Fruit fly (Drosophila melanogaster) whole organism, embryonic: ENCODE data around the gene Mo25.

ENCODE experiments used
- CG11398 ChIP-seq: fragments of 200-800 bp; sonication (Bioruptor generic); optimal IDR thresholded peaks from 2 replicates; lab custom pipeline; 2016; ENCODE audit warnings: missing biosample characterization, missing genetic modification characterization
- CG11560 ChIP-seq: fragments of 200-800 bp; sonication (Bioruptor generic); IDR thresholded peaks from 3 replicates; pipeline ENCODE4 v1.3.6; 2022; ENCODE audit warnings: missing biosample characterization, missing genetic modification characterization
- CG12071 ChIP-seq: fragments of 200-800 bp; sonication (Bioruptor generic); optimal IDR thresholded peaks from 3 replicates; lab custom pipeline; 2018; ENCODE audit warnings: missing biosample characterization, mild to moderate bottlenecking, missing genetic modification characterization
- CG15696 ChIP-seq: fragments of 200-800 bp; sonication (Bioruptor generic); optimal IDR thresholded peaks from 2 replicates; lab custom pipeline; 2019; ENCODE audit warnings: missing biosample characterization, mild to moderate bottlenecking, missing genetic modification characterization, moderate library complexity
- CG17829 ChIP-seq: fragments of 200-800 bp; optimal IDR thresholded peaks from 2 replicates; lab custom pipeline; 2019; ENCODE audit warnings: missing biosample characterization, mild to moderate bottlenecking, missing genetic modification characterization, moderate library complexity
- CG17912 ChIP-seq: fragments of 200-800 bp; sonication (Bioruptor generic); optimal IDR thresholded peaks from 2 replicates; lab custom pipeline; 2018; ENCODE audit warnings: missing biosample characterization, mild to moderate bottlenecking, missing genetic modification characterization
- CG18476 ChIP-seq: fragments of 200-800 bp; sonication (Bioruptor generic); optimal IDR thresholded peaks from 2 replicates; lab custom pipeline; 2016; ENCODE audit warnings: missing biosample characterization, mild to moderate bottlenecking, missing genetic modification characterization
- CG2202 ChIP-seq: fragments of 200-800 bp; sonication (Bioruptor generic); optimal IDR thresholded peaks from 2 replicates; lab custom pipeline; 2018; ENCODE audit warnings: missing biosample characterization, mild to moderate bottlenecking, missing genetic modification characterization
- CG30020 ChIP-seq: fragments of 200-800 bp; optimal IDR thresholded peaks from 2 replicates; lab custom pipeline; 2019; ENCODE audit warnings: missing biosample characterization, mild to moderate bottlenecking, missing genetic modification characterization, moderate library complexity
- CG30403 ChIP-seq: fragments of 200-800 bp; sonication (Bioruptor generic); optimal IDR thresholded peaks from 3 replicates; lab custom pipeline; 2016; ENCODE audit warnings: missing biosample characterization, missing genetic modification characterization
- CG31388 ChIP-seq: fragments of 200-800 bp; sonication (Bioruptor generic); optimal IDR thresholded peaks from 2 replicates; lab custom pipeline; 2016; ENCODE audit warnings: missing biosample characterization, missing genetic modification characterization
- CG4730 ChIP-seq: fragments of 200-800 bp; sonication (Bioruptor generic); IDR thresholded peaks from 2 replicates; pipeline ENCODE4 v1.3.6; 2022; ENCODE audit warnings: missing biosample characterization, missing genetic modification characterization
- CG6175 ChIP-seq: fragments of 200-800 bp; sonication (Bioruptor generic); IDR thresholded peaks from 3 replicates; pipeline ENCODE4 v1.3.6; 2022; ENCODE audit warnings: missing biosample characterization, missing genetic modification characterization
- CG6683 ChIP-seq: fragments of 200-800 bp; sonication (Bioruptor generic); optimal IDR thresholded peaks from 2 replicates; lab custom pipeline; 2017; ENCODE audit warnings: missing biosample characterization, mild to moderate bottlenecking, missing genetic modification characterization, missing genetic modification reagents
- CG6689 ChIP-seq: fragments of 200-800 bp; sonication (Bioruptor generic); IDR thresholded peaks from 2 replicates; pipeline ENCODE4 v1.3.6; 2022; ENCODE audit warnings: missing biosample characterization, missing genetic modification characterization
- CG7357 ChIP-seq: fragments of 200-800 bp; sonication (Bioruptor generic); IDR thresholded peaks from 3 replicates; pipeline ENCODE4 v1.3.6; 2022; ENCODE audit warnings: missing biosample characterization, missing genetic modification characterization
- CG7556 ChIP-seq: fragments of 200-800 bp; sonication (Bioruptor generic); optimal IDR thresholded peaks from 2 replicates; lab custom pipeline; 2017; ENCODE audit warnings: missing biosample characterization, mild to moderate bottlenecking, missing genetic modification characterization
- CG7745 ChIP-seq: fragments of 200-800 bp; sonication (Bioruptor generic); optimal IDR thresholded peaks from 2 replicates; lab custom pipeline; 2018; ENCODE audit warnings: missing biosample characterization, mild to moderate bottlenecking, missing genetic modification characterization, moderate library complexity
- CG8290 ChIP-seq, 3 experiments: fragments of 200-800 bp; sonication (Bioruptor generic); optimal IDR thresholded peaks; 2 replicates each; lab custom pipeline; 2016 to 2019; ENCODE audit warnings: missing biosample characterization in 3 of 3, missing genetic modification characterization in 3 of 3, mild to moderate bottlenecking in 2 of 3, moderate library complexity in 1 of 3
- CG9609 ChIP-seq: fragments of 200-800 bp; sonication (Bioruptor generic); optimal IDR thresholded peaks from 3 replicates; lab custom pipeline; 2016; ENCODE audit warnings: missing biosample characterization, missing genetic modification characterization
- D19A ChIP-seq: fragments of 200-800 bp; optimal IDR thresholded peaks from 3 replicates; lab custom pipeline; 2019; ENCODE audit warnings: missing biosample characterization, mild to moderate bottlenecking, missing genetic modification characterization, moderate library complexity
- Dad ChIP-seq: fragments of 200-800 bp; sonication (Bioruptor generic); optimal IDR thresholded peaks from 3 replicates; lab custom pipeline; 2016; ENCODE audit warnings: missing biosample characterization, missing genetic modification characterization
- Dek ChIP-seq: fragments of 200-800 bp; sonication (Bioruptor generic); optimal IDR thresholded peaks from 3 replicates; lab custom pipeline; 2019; ENCODE audit warnings: missing biosample characterization, mild to moderate bottlenecking, missing genetic modification characterization, moderate library complexity
- Dfd ChIP-seq, 2 experiments: fragments of >200 bp; optimal IDR thresholded peaks; 2 replicates each; lab custom pipeline; 2017; ENCODE audit warnings: missing biosample characterization in 2 of 2, missing genetic modification characterization in 2 of 2
- Dll ChIP-seq: fragments of 200-800 bp; sonication (Bioruptor generic); IDR thresholded peaks from 4 replicates; pipeline ENCODE4 v1.3.6; 2022; ENCODE audit warnings: missing biosample characterization, missing genetic modification characterization; ENCODE audit not compliant: partially characterized antibody
- E2f2 ChIP-seq: fragments of 200-800 bp; sonication (Bioruptor generic); IDR thresholded peaks from 2 replicates; pipeline ENCODE4 v1.3.6; 2022; ENCODE audit warnings: missing biosample characterization, missing genetic modification characterization
- HLH54F ChIP-seq: fragments of 200-800 bp; sonication (Bioruptor generic); optimal IDR thresholded peaks from 3 replicates; lab custom pipeline; 2016; ENCODE audit warnings: missing biosample characterization, missing genetic modification characterization
- Hand ChIP-seq: fragments of 200-800 bp; sonication (Bioruptor generic); optimal IDR thresholded peaks from 2 replicates; lab custom pipeline; 2017; ENCODE audit warnings: mild to moderate bottlenecking, missing biosample characterization, missing genetic modification reagents, missing genetic modification characterization
- Hr39 ChIP-seq: fragments of >200 bp; optimal IDR thresholded peaks from 2 replicates; lab custom pipeline; 2017
- Hr78 ChIP-seq, 2 experiments: fragments of 200-800 bp in 1 of 2; fragments of >200 bp in 1 of 2; sonication (Bioruptor generic) in 1 of 2; optimal IDR thresholded peaks; 2 replicates each; lab custom pipeline; 2017 to 2019; ENCODE audit warnings: missing biosample characterization in 2 of 2, missing genetic modification characterization in 2 of 2, mild to moderate bottlenecking in 1 of 2, moderate library complexity in 1 of 2
- MBD-R2 ChIP-seq: fragments of 200-800 bp; sonication (Bioruptor generic); IDR thresholded peaks from 2 replicates; pipeline ENCODE4 v1.3.6; 2022; ENCODE audit warnings: missing biosample characterization, missing genetic modification characterization
- MTF-1 ChIP-seq: fragments of 200-800 bp; sonication (Bioruptor generic); optimal IDR thresholded peaks from 2 replicates; lab custom pipeline; 2018; ENCODE audit warnings: missing biosample characterization, mild to moderate bottlenecking, missing genetic modification characterization, borderline replicate concordance
- Med ChIP-seq: fragments of 200-800 bp; sonication (Bioruptor generic); peaks from one replicate; lab custom pipeline; 2016; ENCODE audit warnings: missing biosample characterization, missing genetic modification characterization, mild to moderate bottlenecking, inconsistent platforms, moderate library complexity
- NFAT ChIP-seq: fragments of 200-800 bp; sonication (Bioruptor generic); IDR thresholded peaks from 2 replicates; pipeline ENCODE4 v1.3.6; 2022; ENCODE audit warnings: missing biosample characterization, missing genetic modification characterization
- Oaz ChIP-seq: fragments of 200-800 bp; sonication (Bioruptor generic); IDR thresholded peaks from 2 replicates; pipeline ENCODE4 v1.3.6; 2022; ENCODE audit warnings: missing biosample characterization, missing genetic modification characterization
- Poxn ChIP-seq: fragments of 200-800 bp; sonication (Bioruptor generic); IDR thresholded peaks from 2 replicates; pipeline ENCODE4 v1.3.6; 2022; ENCODE audit warnings: missing biosample characterization, missing genetic modification characterization
- Sin3A ChIP-seq: fragments of >200 bp; optimal IDR thresholded peaks from 2 replicates; lab custom pipeline; 2018
- Spps ChIP-seq: fragments of 200-800 bp; sonication (Bioruptor generic); optimal IDR thresholded peaks from 2 replicates; lab custom pipeline; 2018; ENCODE audit warnings: missing biosample characterization, mild to moderate bottlenecking, missing genetic modification characterization
- Xrp1 ChIP-seq: fragments of 200-800 bp; sonication (Bioruptor generic); IDR thresholded peaks from 2 replicates; pipeline ENCODE4 v1.3.6; 2022; ENCODE audit warnings: missing biosample characterization, missing genetic modification characterization
- bcd ChIP-seq: fragments of 200-800 bp; sonication (Bioruptor generic); optimal IDR thresholded peaks from 2 replicates; lab custom pipeline; 2017; ENCODE audit warnings: missing biosample characterization, mild to moderate bottlenecking, missing genetic modification characterization
- crol ChIP-seq: fragments of 200-800 bp; sonication (Bioruptor generic); IDR thresholded peaks from 2 replicates; pipeline ENCODE4 v1.3.6; 2022; ENCODE audit warnings: missing biosample characterization, missing genetic modification characterization
- cwo ChIP-seq: fragments of 200-800 bp; sonication (Bioruptor generic); optimal IDR thresholded peaks from 3 replicates; lab custom pipeline; 2017; ENCODE audit warnings: missing biosample characterization, missing genetic modification characterization, mild to moderate bottlenecking, moderate library complexity, missing genetic modification reagents
- dmrt11E ChIP-seq: fragments of 200-800 bp; sonication (Bioruptor generic); optimal IDR thresholded peaks from 3 replicates; lab custom pipeline; 2018; ENCODE audit warnings: missing biosample characterization, mild to moderate bottlenecking, missing genetic modification characterization, moderate library complexity
- ftz-f1 ChIP-seq: fragments of 200-800 bp; sonication (Bioruptor generic); optimal IDR thresholded peaks from 2 replicates; lab custom pipeline; 2016; ENCODE audit warnings: missing biosample characterization, missing genetic modification characterization
- kni ChIP-seq: fragments of 200-800 bp; sonication (Bioruptor generic); optimal IDR thresholded peaks from 3 replicates; lab custom pipeline; 2017; ENCODE audit warnings: mild to moderate bottlenecking, missing biosample characterization, missing genetic modification reagents, missing genetic modification characterization
- nerfin-1 ChIP-seq: fragments of 200-800 bp; sonication (Bioruptor generic); optimal IDR thresholded peaks from 3 replicates; lab custom pipeline; 2019; ENCODE audit warnings: missing biosample characterization, mild to moderate bottlenecking, missing genetic modification characterization, moderate library complexity
- sens ChIP-seq: fragments of 200-800 bp; sonication (Bioruptor generic); peaks from one replicate; lab custom pipeline; 2016; ENCODE audit warnings: missing biosample characterization, missing genetic modification characterization
- slou ChIP-seq: fragments of 200-800 bp; sonication (Bioruptor generic); optimal IDR thresholded peaks from 3 replicates; lab custom pipeline; 2016; ENCODE audit warnings: missing biosample characterization, missing genetic modification characterization
- stc ChIP-seq: fragments of 200-800 bp; sonication (Bioruptor generic); IDR thresholded peaks from 2 replicates; pipeline ENCODE4 v1.3.6; 2022; ENCODE audit warnings: missing biosample characterization, missing genetic modification characterization
- twi ChIP-seq: fragments of 200-800 bp; optimal IDR thresholded peaks from 2 replicates; lab custom pipeline; 2019; ENCODE audit warnings: missing biosample characterization, mild to moderate bottlenecking, missing genetic modification characterization, moderate library complexity
- unc-4 ChIP-seq: fragments of 200-800 bp; sonication (Bioruptor generic); IDR thresholded peaks from 2 replicates; pipeline ENCODE4 v1.3.6; 2022; ENCODE audit warnings: missing biosample characterization, missing genetic modification characterization; ENCODE audit not compliant: partially characterized antibody
- usp ChIP-seq: fragments of >200 bp; optimal IDR thresholded peaks from 2 replicates; lab custom pipeline; 2017; ENCODE audit warnings: missing biosample characterization, missing genetic modification characterization
- vfl ChIP-seq: fragments of 200-800 bp; sonication (Bioruptor generic); optimal IDR thresholded peaks from 2 replicates; lab custom pipeline; 2016; ENCODE audit warnings: missing biosample characterization, missing genetic modification characterization

Gene Mo25

dm6 chr3L:16569456-16569855, 45.8 kb downstream of the Mo25 start (continued):
- TF ChIP-seq CG18476 = no peak
- TF ChIP-seq stc (GFP tag; lab: Robert Waterston, UW) = no peak
- TF ChIP-seq CG31388 (GFP tag; lab: Kevin White, UChicago) = no peak
- no peak for TF ChIP-seq usp (GFP tag; lab: Kevin White, UChicago)
- TF ChIP-seq Sin3A (lab: Kevin White, UChicago) = no peak
- no peak for TF ChIP-seq HLH54F (GFP tag; lab: Kevin White, UChicago)
- TF ChIP-seq CG11560 (tag; lab: Robert Waterston, UW) = no peak
- no peak for TF ChIP-seq Dfd (GFP tag; optimal IDR thresholded peaks at IDR 0.05; lab: Kevin White, UChicago)
- TF ChIP-seq Med = peak; percentile 4
- TF ChIP-seq Dek (tag; lab: Kevin White, UChicago) = no peak
- TF ChIP-seq twi = no peak
- no peak for TF ChIP-seq Poxn
- no peak for TF ChIP-seq NFAT
- no peak for TF ChIP-seq CG30403 (GFP tag; lab: Kevin White, UChicago)
- TF ChIP-seq D19A (tag; lab: Kevin White, UChicago) = no peak
- peak; percentile 48 for TF ChIP-seq kni (GFP tag; lab: Kevin White, UChicago)
- no peak for TF ChIP-seq CG8290 (GFP tag; optimal IDR thresholded peaks at IDR 0.05; lab: Kevin White, UChicago)
- TF ChIP-seq CG8290 (tag; optimal IDR thresholded peaks at IDR 0.05; lab: Kevin White, UChicago) = no peak
- TF ChIP-seq bcd (GFP tag; lab: Kevin White, UChicago) = no peak
- no peak for TF ChIP-seq Hr39
- TF ChIP-seq CG7556 (GFP tag; lab: Kevin White, UChicago) = no peak
- no peak for TF ChIP-seq CG6683
- TF ChIP-seq MTF-1 = no peak
- TF ChIP-seq CG17829 (tag; lab: Kevin White, UChicago) = no peak
- peak; percentile 26 for TF ChIP-seq sens
- TF ChIP-seq CG9609 (GFP tag; lab: Kevin White, UChicago) = no peak
- peak in 1 of 2 experiments; percentile 69 for TF ChIP-seq Hr78 (GFP tag; optimal IDR thresholded peaks at IDR 0.05; lab: Kevin White, UChicago)
- peak; percentile 66 for TF ChIP-seq CG7745
- TF ChIP-seq Hand (GFP tag; lab: Kevin White, UChicago) = no peak
- TF ChIP-seq CG12071 (GFP tag; lab: Kevin White, UChicago) = no peak
- TF ChIP-seq CG7357 (GFP tag; lab: Robert Waterston, UW) = no peak
- TF ChIP-seq CG30020 (tag; lab: Kevin White, UChicago) = no peak
- TF ChIP-seq Oaz = no peak
- no peak for TF ChIP-seq CG6689
- no peak for TF ChIP-seq cwo (GFP tag; lab: Kevin White, UChicago)
- no peak for TF ChIP-seq MBD-R2
- no peak for TF ChIP-seq Xrp1
- TF ChIP-seq E2f2 (GFP tag; lab: Robert Waterston, UW) = no peak
- TF ChIP-seq vfl (GFP tag; lab: Kevin White, UChicago) = no peak
- peak; percentile 57 for TF ChIP-seq crol (GFP tag; lab: Robert Waterston, UW)
- TF ChIP-seq Spps (tag; lab: Kevin White, UChicago) = no peak
- TF ChIP-seq CG11398 (GFP tag; lab: Kevin White, UChicago) = no peak
- no peak for TF ChIP-seq CG17912 (GFP tag; lab: Kevin White, UChicago)
- TF ChIP-seq slou (GFP tag; lab: Kevin White, UChicago) = no peak
- no peak for TF ChIP-seq CG4730 (GFP tag; lab: Robert Waterston, UW)
- no peak for TF ChIP-seq CG2202 (tag; lab: Kevin White, UChicago)
- TF ChIP-seq ftz-f1 (GFP tag; lab: Kevin White, UChicago) = peak; percentile 75
- no peak for TF ChIP-seq nerfin-1 (tag; lab: Kevin White, UChicago)
- no peak for TF ChIP-seq Dad
- TF ChIP-seq CG6175 = no peak
- no peak for TF ChIP-seq Dll (GFP tag; lab: Robert Waterston, UW)
- TF ChIP-seq unc-4 (GFP tag; lab: Robert Waterston, UW) = no peak
- TF ChIP-seq dmrt11E (tag; lab: Kevin White, UChicago) = no peak
- TF ChIP-seq CG15696 = no peak
